Fruit fly (Drosophila melanogaster) whole organism, embryonic: ENCODE data around the gene eIF3h.

Experiments
- ATbp ChIP-seq: fragments of 200-800 bp; sonication (Bioruptor generic); optimal IDR thresholded peaks from 2 replicates; lab custom pipeline; 2017; ENCODE audit warnings: missing biosample characterization, mild to moderate bottlenecking, missing genetic modification characterization, missing genetic modification reagents
- CG12391 ChIP-seq: fragments of 200-800 bp; sonication (Bioruptor generic); optimal IDR thresholded peaks from 3 replicates; lab custom pipeline; 2018; ENCODE audit warnings: missing biosample characterization, mild to moderate bottlenecking, missing genetic modification characterization, moderate library complexity

dm6 chr2L:5060515-5060914 is 7.6 kb upstream of the eIF3h start, which contains the start of gene qtc:
- TF ChIP-seq CG12391 (tag; lab: Kevin White, UChicago) (no peak), ATbp (GFP tag; lab: Kevin White, UChicago) (no peak)
